Worm (Caenorhabditis elegans): ENCODE measurements around the gene abl-1.

The abl-1 gene

DNA sequence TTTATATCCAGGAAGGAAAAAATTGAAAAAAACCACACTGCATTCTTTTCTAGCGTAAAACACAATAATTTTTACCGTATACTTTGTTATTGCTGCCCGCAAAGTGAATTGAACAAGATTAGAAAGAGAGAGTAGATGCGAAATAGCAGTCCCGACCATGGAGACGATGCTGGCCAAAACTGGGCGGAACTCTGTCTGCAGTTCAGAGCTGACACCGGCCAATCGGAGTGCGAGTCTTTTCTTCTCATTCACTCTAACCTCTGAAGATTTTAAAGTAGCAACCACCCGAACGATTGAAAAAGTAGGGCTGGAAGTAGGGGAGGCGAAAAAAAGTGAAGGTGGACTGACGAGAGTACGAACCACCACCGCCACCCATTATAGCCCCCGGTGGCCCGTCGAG is 32.6 kb upstream of the abl-1 start:
- TF ChIP-seq ceh-82 (tag; optimal IDR thresholded peaks at IDR 0.05) (no peak), lin-39 (tag; optimal IDR thresholded peaks at IDR 0.05) (no peak), blmp-1 (tag; optimal IDR thresholded peaks at IDR 0.05; ENCODE audit: insufficient read depth) (peak; percentile 52), lin-11 (tag; optimal IDR thresholded peaks at IDR 0.05) (peak; percentile 24), lsy-2 (tag; optimal IDR thresholded peaks at IDR 0.05) (peak in 1 of 2 experiments; percentile 30)

- TF ChIP-seq alr-1 (tag; optimal IDR thresholded peaks at IDR 0.05) = no peak
- TF ChIP-seq sem-4 (tag; optimal IDR thresholded peaks at IDR 0.05) = no peak
- TF ChIP-seq lsy-2 (tag; optimal IDR thresholded peaks at IDR 0.05) = no peak
- no peak for TF ChIP-seq mbf-1 (tag; optimal IDR thresholded peaks at IDR 0.05)
- TF ChIP-seq sma-3 (GFP tag; optimal IDR thresholded peaks at IDR 0.05) = no peak
- no peak for TF ChIP-seq snpc-4 (tag; optimal IDR thresholded peaks at IDR 0.05)
- no peak for TF ChIP-seq R02D3.7 (tag; optimal IDR thresholded peaks at IDR 0.05)
- no peak for TF ChIP-seq F13H6.1 (tag; optimal IDR thresholded peaks at IDR 0.05)
- no peak for TF ChIP-seq ceh-82 (tag; optimal IDR thresholded peaks at IDR 0.05)
- TF ChIP-seq fos-1 (tag; optimal IDR thresholded peaks at IDR 0.05) = no peak
- TF ChIP-seq nhr-237 (tag; optimal IDR thresholded peaks at IDR 0.05) = no peak
- TF ChIP-seq mdl-1 (tag; optimal IDR thresholded peaks at IDR 0.05) = no peak
- no peak for TF ChIP-seq ZK546.5 (tag; optimal IDR thresholded peaks at IDR 0.05)
- no peak for TF ChIP-seq mab-5 (tag; optimal IDR thresholded peaks at IDR 0.05)
- no peak for TF ChIP-seq ztf-11 (tag; optimal IDR thresholded peaks at IDR 0.05)
- TF ChIP-seq lin-11 (tag; optimal IDR thresholded peaks at IDR 0.05) = no peak
- no peak for TF ChIP-seq elt-3 (tag; optimal IDR thresholded peaks at IDR 0.05)
- no peak for TF ChIP-seq lin-39 (tag; optimal IDR thresholded peaks at IDR 0.05)
- no peak for TF ChIP-seq crh-2 (tag; optimal IDR thresholded peaks at IDR 0.05)
Observed at ce11 chrX:10650103-10650502, 26.1 kb upstream of the abl-1 start.

DNA sequence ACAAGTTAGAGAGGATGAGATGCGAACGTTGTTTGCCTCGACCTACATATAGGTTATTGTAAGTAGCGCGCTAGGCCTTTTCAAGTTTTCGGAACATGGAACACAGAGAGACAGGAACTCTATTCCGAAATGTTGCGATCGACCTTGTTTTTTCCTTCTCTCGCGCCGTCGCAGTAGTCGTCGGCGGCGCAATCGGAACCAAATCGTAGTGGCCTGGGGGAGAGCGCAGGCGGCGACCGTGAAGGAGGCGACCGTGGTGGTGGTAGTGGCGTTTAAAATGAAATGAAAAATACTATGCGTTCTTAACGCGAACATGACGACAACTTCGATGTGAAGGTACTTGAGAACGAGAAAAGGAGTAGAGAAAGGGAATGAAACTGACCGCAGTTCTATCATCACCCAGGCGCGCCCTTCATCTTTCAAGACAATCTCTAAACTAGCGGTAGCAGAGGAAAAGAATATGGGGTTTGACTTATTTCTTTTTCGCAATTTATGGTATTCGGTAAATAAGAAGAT is 23.6 kb upstream of the abl-1 start:
- no peak for TF ChIP-seq mab-5 (tag; optimal IDR thresholded peaks at IDR 0.05)
- no peak for TF ChIP-seq gmeb-1 (tag; optimal IDR thresholded peaks at IDR 0.05)
- no peak for TF ChIP-seq egl-27 (tag; optimal IDR thresholded peaks at IDR 0.05)
- TF ChIP-seq ztf-1 (GFP tag; conservative IDR thresholded peaks at IDR 0.05) = no peak
- TF ChIP-seq F13H6.1 (tag; optimal IDR thresholded peaks at IDR 0.05) = no peak
- TF ChIP-seq peb-1 (tag; optimal IDR thresholded peaks at IDR 0.05) = no peak
- no peak for TF ChIP-seq mbf-1 (tag; optimal IDR thresholded peaks at IDR 0.05)
- no peak for TF ChIP-seq nhr-10 (tag; optimal IDR thresholded peaks at IDR 0.05)
- no peak for TF ChIP-seq nhr-77 (tag; optimal IDR thresholded peaks at IDR 0.05)
- TF ChIP-seq C34F6.9 (tag; optimal IDR thresholded peaks at IDR 0.05) = no peak
- no peak for TF ChIP-seq nhr-23 (tag; optimal IDR thresholded peaks at IDR 0.05)
- no peak for TF ChIP-seq ama-1 (optimal IDR thresholded peaks at IDR 0.05)
- TF ChIP-seq blmp-1 (tag; optimal IDR thresholded peaks at IDR 0.05; ENCODE audit: insufficient read depth) = peak; percentile 28
- TF ChIP-seq ceh-82 (tag; optimal IDR thresholded peaks at IDR 0.05) = no peak
- no peak for TF ChIP-seq unc-39 (tag; optimal IDR thresholded peaks at IDR 0.05)
- peak; percentile 13 for TF ChIP-seq crh-2 (tag; optimal IDR thresholded peaks at IDR 0.05)
- no peak for TF ChIP-seq dmd-4 (tag; optimal IDR thresholded peaks at IDR 0.05)
- no peak for TF ChIP-seq alr-1 (tag; optimal IDR thresholded peaks at IDR 0.05)
- peak; percentile 70 for TF ChIP-seq ceh-16 (tag; optimal IDR thresholded peaks at IDR 0.05)
- no peak for TF ChIP-seq Y55F3AM.14 (GFP tag; optimal IDR thresholded peaks at IDR 0.05)
- TF ChIP-seq fos-1 (tag; optimal IDR thresholded peaks at IDR 0.05) = peak; percentile 0
- no peak for TF ChIP-seq zag-1 (tag; optimal IDR thresholded peaks at IDR 0.05)
- no peak for TF ChIP-seq nhr-237 (tag; optimal IDR thresholded peaks at IDR 0.05)
- TF ChIP-seq nhr-21 (tag; optimal IDR thresholded peaks at IDR 0.05) = peak; percentile 4
- no peak for TF ChIP-seq snpc-4 (tag; optimal IDR thresholded peaks at IDR 0.05)
- TF ChIP-seq mdl-1 (tag; optimal IDR thresholded peaks at IDR 0.05) = no peak
- TF ChIP-seq nhr-25 (tag; optimal IDR thresholded peaks at IDR 0.05) = peak; percentile 48
- peak; percentile 40 for TF ChIP-seq sma-3 (GFP tag; optimal IDR thresholded peaks at IDR 0.05)
- no peak for TF ChIP-seq sem-4 (tag; optimal IDR thresholded peaks at IDR 0.05)
- no peak for TF ChIP-seq nhr-12 (tag; optimal IDR thresholded peaks at IDR 0.05)
- no peak for TF ChIP-seq aly-2 (tag; optimal IDR thresholded peaks at IDR 0.05)
- no peak for TF ChIP-seq ZK546.5 (tag; optimal IDR thresholded peaks at IDR 0.05)
- TF ChIP-seq nhr-6 (tag; optimal IDR thresholded peaks at IDR 0.05) = no peak
- no peak for TF ChIP-seq lsy-2 (tag; optimal IDR thresholded peaks at IDR 0.05)
- TF ChIP-seq lin-13 (GFP tag; optimal IDR thresholded peaks at IDR 0.05) = no peak
- TF ChIP-seq lin-11 (tag; optimal IDR thresholded peaks at IDR 0.05) = no peak
- no peak for TF ChIP-seq R02D3.7 (tag; optimal IDR thresholded peaks at IDR 0.05)
- TF ChIP-seq nhr-11 (tag; optimal IDR thresholded peaks at IDR 0.05) = no peak
- TF ChIP-seq unc-55 (GFP tag; optimal IDR thresholded peaks at IDR 0.05) = no peak
- TF ChIP-seq ztf-11 (tag; optimal IDR thresholded peaks at IDR 0.05) = no peak
- TF ChIP-seq unc-62 (GFP tag; optimal IDR thresholded peaks at IDR 0.05) = no peak
- no peak for TF ChIP-seq elt-3 (tag; optimal IDR thresholded peaks at IDR 0.05)
- no peak for TF ChIP-seq nhr-129 (tag; optimal IDR thresholded peaks at IDR 0.05)
- TF ChIP-seq sma-9 (GFP tag; optimal IDR thresholded peaks at IDR 0.05) = peak; percentile 14
- TF ChIP-seq sma-9 (tag; optimal IDR thresholded peaks at IDR 0.05) = no peak
- TF ChIP-seq elt-1 (tag; optimal IDR thresholded peaks at IDR 0.05) = no peak
- no peak for TF ChIP-seq skn-1 (tag; optimal IDR thresholded peaks at IDR 0.05)
- no peak for TF ChIP-seq lin-39 (tag; optimal IDR thresholded peaks at IDR 0.05)
